Fruit fly (Drosophila melanogaster) whole organism, pupa: ENCODE data around the gene CG44153.

Experiments
- CG13204 ChIP-seq: fragments of 200-800 bp; sonication (Bioruptor generic); optimal IDR thresholded peaks from 2 replicates; lab custom pipeline; 2018; ENCODE audit warnings: missing biosample characterization, mild to moderate bottlenecking, missing genetic modification characterization, moderate library complexity
- CG34367 ChIP-seq: fragments of 200-800 bp; sonication (Bioruptor generic); optimal IDR thresholded peaks from 2 replicates; lab custom pipeline; 2018; ENCODE audit warnings: missing biosample characterization, mild to moderate bottlenecking, missing genetic modification characterization
- CG4496 ChIP-seq: fragments of 200-800 bp; sonication (Bioruptor generic); IDR thresholded peaks from 3 replicates; pipeline ENCODE4 v1.3.6; 2022; ENCODE audit warnings: missing biosample characterization, missing genetic modification characterization
- Pif1B ChIP-seq: fragments of 200-800 bp; sonication (Bioruptor generic); optimal IDR thresholded peaks from 3 replicates; lab custom pipeline; 2016; ENCODE audit warnings: missing biosample characterization, missing genetic modification characterization
- gl ChIP-seq: fragments of 200-800 bp; sonication (Bioruptor generic); optimal IDR thresholded peaks from 2 replicates; lab custom pipeline; 2018; ENCODE audit warnings: missing biosample characterization, mild to moderate bottlenecking, missing genetic modification characterization
- rn ChIP-seq: fragments of 200-800 bp; sonication (Bioruptor generic); IDR thresholded peaks from 2 replicates; pipeline ENCODE4 v1.3.6; 2022; ENCODE audit warnings: missing biosample characterization, missing genetic modification characterization

CG44153 gene

DNA sequence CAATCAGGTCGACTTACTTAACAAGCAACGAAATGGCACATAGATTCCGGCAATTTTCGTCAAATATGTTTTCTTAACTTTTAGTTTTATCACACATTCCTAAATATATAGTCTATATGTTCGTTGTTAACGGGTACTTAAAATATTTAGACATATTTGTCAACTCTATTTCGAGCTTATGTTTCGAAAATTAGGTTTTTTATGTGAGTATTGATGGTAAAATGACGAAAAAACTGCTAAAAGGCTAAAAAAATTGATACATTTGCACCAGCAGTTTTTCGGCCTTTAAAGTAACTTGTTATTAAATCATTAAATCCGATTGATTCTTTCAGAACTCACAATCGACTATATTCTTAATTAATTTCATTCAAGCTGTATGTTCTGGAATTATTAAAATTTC is 162.7 kb downstream of the CG44153 start, which contains the start of gene CG13131:
Gene CG13131, minus strand, starts transcription at position 101 of the 400 bp plus-strand sequence.
- no peak for TF ChIP-seq CG4496
- no peak for TF ChIP-seq CG13204 (GFP tag; lab: Kevin White, UChicago)
- TF ChIP-seq rn = no peak
- no peak for TF ChIP-seq CG34367
- TF ChIP-seq Pif1B (GFP tag; lab: Kevin White, UChicago) = no peak
- TF ChIP-seq gl (tag; lab: Kevin White, UChicago) = no peak
- TF ChIP-seq, all 21 proteins: peak for 0
